Fruit fly (Drosophila melanogaster): Measurements from ENCODE around the gene CG8541.

CG8541 gene

DNA sequence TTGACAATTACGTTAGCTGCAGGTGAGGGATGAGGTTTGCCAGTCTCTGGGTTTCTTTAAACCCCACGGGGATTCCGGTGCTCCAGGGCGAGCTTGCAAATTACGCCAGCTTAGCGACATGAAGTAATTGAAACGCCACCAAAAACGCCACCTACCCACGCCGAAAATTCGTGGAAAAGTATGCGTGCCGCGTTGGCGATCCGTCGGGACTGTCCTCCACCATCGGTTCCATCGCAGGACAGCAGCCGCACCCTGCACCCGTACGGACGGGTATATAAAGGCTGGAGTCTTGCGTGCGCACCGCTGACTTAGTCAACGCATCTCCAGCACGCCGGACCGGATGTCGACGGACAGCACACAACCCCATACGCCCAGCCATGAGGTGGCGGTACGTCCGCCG, 15.5 kb upstream of the CG8541 start, which contains the start of gene ppk26:
Gene ppk26 (plus strand): TSS at position 301 of the 400 bp plus-strand sequence.
- TF ChIP-seq kay (GFP tag; ENCODE audit: borderline replicate concordance): no peak
- no peak for TF ChIP-seq Crg-1 (GFP tag; optimal IDR thresholded peaks at IDR 0.05)
- no peak for TF ChIP-seq toe (GFP tag; optimal IDR thresholded peaks at IDR 0.05)
- TF ChIP-seq bab1 (GFP tag; optimal IDR thresholded peaks at IDR 0.05): no peak
- no peak for TF ChIP-seq Mnt (GFP tag; optimal IDR thresholded peaks at IDR 0.05)
- TF ChIP-seq CG12768 (GFP tag; optimal IDR thresholded peaks at IDR 0.05): no peak
- TF ChIP-seq CG7101 (tag; optimal IDR thresholded peaks at IDR 0.05): no peak
- no peak for TF ChIP-seq Clk (GFP tag; optimal IDR thresholded peaks at IDR 0.05)
- no peak for TF ChIP-seq CG5204 (GFP tag; optimal IDR thresholded peaks at IDR 0.05)
- TF ChIP-seq CG14711 (tag; optimal IDR thresholded peaks at IDR 0.05): no peak
- TF ChIP-seq CG33017 (tag; optimal IDR thresholded peaks at IDR 0.05): no peak
- TF ChIP-seq CG1620 (GFP tag; optimal IDR thresholded peaks at IDR 0.05): no peak
- TF ChIP-seq CG7045 (GFP tag; optimal IDR thresholded peaks at IDR 0.05): no peak
- TF ChIP-seq ovo (GFP tag; optimal IDR thresholded peaks at IDR 0.05): no peak
- no peak for TF ChIP-seq tj (GFP tag; optimal IDR thresholded peaks at IDR 0.05)
- no peak for TF ChIP-seq pad (GFP tag; optimal IDR thresholded peaks at IDR 0.05)
- TF ChIP-seq Hr96 (GFP tag; optimal IDR thresholded peaks at IDR 0.05): no peak
- TF ChIP-seq cnc (optimal IDR thresholded peaks at IDR 0.05): no peak

- TF ChIP-seq ovo (GFP tag; optimal IDR thresholded peaks at IDR 0.05) (no peak), Crg-1 (GFP tag; optimal IDR thresholded peaks at IDR 0.05) (no peak), CG7045 (GFP tag; optimal IDR thresholded peaks at IDR 0.05) (no peak), bab1 (GFP tag; optimal IDR thresholded peaks at IDR 0.05) (no peak), CG1620 (GFP tag; optimal IDR thresholded peaks at IDR 0.05) (no peak), toe (GFP tag; optimal IDR thresholded peaks at IDR 0.05) (no peak), Hr96 (GFP tag; optimal IDR thresholded peaks at IDR 0.05) (no peak), cnc (optimal IDR thresholded peaks at IDR 0.05) (no peak), CG14711 (tag; optimal IDR thresholded peaks at IDR 0.05) (no peak), CG12768 (GFP tag; optimal IDR thresholded peaks at IDR 0.05) (no peak)
Measured at dm6 chr3L:7465209-7465608, 6.2 kb upstream of the CG8541 start, which contains the start of the genes CG42660, CG42661 and Tsp66A. TSS of gene CG42660 (plus strand) at chr3L:7465509. TSS of gene CG42661 (plus strand) at chr3L:7465509. TSS of gene Tsp66A (plus strand) at chr3L:7465509.

DNA sequence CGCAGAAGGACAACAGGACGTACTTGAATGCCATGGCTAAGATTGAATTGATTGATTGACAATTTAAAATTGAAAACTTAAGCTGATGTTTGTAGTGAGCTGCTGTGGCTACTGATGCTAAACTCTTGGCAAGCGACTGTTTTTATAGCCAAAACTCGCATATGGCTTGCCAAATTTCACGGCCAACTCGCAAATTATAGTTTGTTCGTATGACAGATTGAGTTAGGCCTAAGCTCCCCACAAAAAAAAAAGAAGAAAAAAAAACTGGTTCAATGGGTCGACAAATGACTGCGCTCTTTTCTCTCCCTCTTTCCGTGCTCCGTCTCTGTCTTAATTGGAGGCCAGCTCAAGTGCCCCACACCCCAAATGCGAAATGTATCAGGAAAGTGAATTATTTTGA, 1.2 kb upstream of the CG8541 start, which contains the start of gene CG8543:
Gene CG8543 (minus strand): TSS at position 101 of the 400 bp plus-strand sequence.
- TF ChIP-seq kay (GFP tag; ENCODE audit: borderline replicate concordance) (no peak), CG7101 (tag; optimal IDR thresholded peaks at IDR 0.05) (no peak), CG7045 (GFP tag; optimal IDR thresholded peaks at IDR 0.05) (no peak), CG12768 (GFP tag; optimal IDR thresholded peaks at IDR 0.05) (no peak), Crg-1 (GFP tag; optimal IDR thresholded peaks at IDR 0.05) (no peak), Mnt (GFP tag; optimal IDR thresholded peaks at IDR 0.05) (no peak), ovo (GFP tag; optimal IDR thresholded peaks at IDR 0.05) (no peak), CG5204 (GFP tag; optimal IDR thresholded peaks at IDR 0.05) (no peak)

DNA sequence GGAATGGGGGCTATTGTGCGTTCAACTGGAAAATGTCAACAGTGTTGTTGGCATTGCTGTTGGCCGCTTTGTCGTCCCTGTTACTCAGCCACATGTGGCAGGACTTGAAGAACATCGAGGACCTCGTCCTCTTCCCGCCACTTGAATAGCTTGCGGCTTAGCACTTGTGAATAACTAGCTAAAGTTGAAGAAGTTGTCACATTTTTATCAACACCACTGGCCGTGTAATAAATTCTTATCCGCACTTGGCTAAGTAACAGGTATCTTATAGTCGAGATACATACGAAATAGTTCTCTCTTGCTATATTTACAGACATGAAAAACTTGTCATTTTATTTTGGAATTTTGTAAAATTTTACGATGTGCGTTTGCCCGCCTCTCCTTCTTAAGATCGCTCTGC, 3.9 kb downstream of the CG8541 start, which contains the start of gene CG43292:
Gene CG43292 (plus strand): TSS at position 301 of the 400 bp plus-strand sequence.
- TF ChIP-seq Crg-1 (GFP tag; optimal IDR thresholded peaks at IDR 0.05) (no peak), CG7045 (GFP tag; optimal IDR thresholded peaks at IDR 0.05) (no peak), ovo (GFP tag; optimal IDR thresholded peaks at IDR 0.05) (no peak), cnc (optimal IDR thresholded peaks at IDR 0.05) (no peak), pad (GFP tag; optimal IDR thresholded peaks at IDR 0.05) (no peak), toe (GFP tag; optimal IDR thresholded peaks at IDR 0.05) (no peak), CG5204 (GFP tag; optimal IDR thresholded peaks at IDR 0.05) (no peak), tj (GFP tag; optimal IDR thresholded peaks at IDR 0.05) (no peak), Hr96 (GFP tag; optimal IDR thresholded peaks at IDR 0.05) (no peak), CG7101 (tag; optimal IDR thresholded peaks at IDR 0.05) (no peak), Clk (GFP tag; optimal IDR thresholded peaks at IDR 0.05) (no peak), CG11617 (GFP tag; optimal IDR thresholded peaks at IDR 0.05) (no peak), kay (GFP tag; ENCODE audit: borderline replicate concordance) (no peak), CG12768 (GFP tag; optimal IDR thresholded peaks at IDR 0.05) (no peak), CG1620 (GFP tag; optimal IDR thresholded peaks at IDR 0.05) (no peak), CG33017 (tag; optimal IDR thresholded peaks at IDR 0.05) (no peak), bab1 (GFP tag; optimal IDR thresholded peaks at IDR 0.05) (no peak), Mnt (GFP tag; optimal IDR thresholded peaks at IDR 0.05) (no peak), CG14711 (tag; optimal IDR thresholded peaks at IDR 0.05) (no peak), cic (GFP tag; optimal IDR thresholded peaks at IDR 0.05) (no peak)

DNA sequence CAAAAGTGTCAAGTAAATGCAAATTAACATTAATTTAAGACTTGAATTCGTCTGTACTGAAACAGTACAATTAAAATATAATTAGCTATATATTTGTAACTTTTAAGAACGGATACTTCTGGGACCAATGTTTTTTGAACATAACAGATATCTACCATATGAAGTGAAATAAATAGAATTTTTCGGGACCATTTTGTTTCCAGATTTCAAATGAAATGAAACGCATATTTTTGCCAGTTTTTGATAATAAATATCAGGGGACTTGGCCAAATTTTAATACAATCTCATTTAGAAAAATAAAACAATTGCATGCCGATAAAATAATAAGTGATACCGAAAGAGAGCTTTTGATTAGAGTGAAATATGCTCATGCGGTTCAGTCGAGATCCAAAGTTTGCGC, 14.3 kb downstream of the CG8541 start, which contains the start of gene mthl6:
Gene mthl6 (plus strand): TSS at position 301 of the 400 bp plus-strand sequence.
- TF ChIP-seq CG1620 (GFP tag; optimal IDR thresholded peaks at IDR 0.05) (no peak), CG12768 (GFP tag; optimal IDR thresholded peaks at IDR 0.05) (no peak), kay (GFP tag; ENCODE audit: borderline replicate concordance) (peak; percentile 22), Crg-1 (GFP tag; optimal IDR thresholded peaks at IDR 0.05) (no peak), cic (GFP tag; optimal IDR thresholded peaks at IDR 0.05) (no peak), CG5204 (GFP tag; optimal IDR thresholded peaks at IDR 0.05) (no peak)

DNA sequence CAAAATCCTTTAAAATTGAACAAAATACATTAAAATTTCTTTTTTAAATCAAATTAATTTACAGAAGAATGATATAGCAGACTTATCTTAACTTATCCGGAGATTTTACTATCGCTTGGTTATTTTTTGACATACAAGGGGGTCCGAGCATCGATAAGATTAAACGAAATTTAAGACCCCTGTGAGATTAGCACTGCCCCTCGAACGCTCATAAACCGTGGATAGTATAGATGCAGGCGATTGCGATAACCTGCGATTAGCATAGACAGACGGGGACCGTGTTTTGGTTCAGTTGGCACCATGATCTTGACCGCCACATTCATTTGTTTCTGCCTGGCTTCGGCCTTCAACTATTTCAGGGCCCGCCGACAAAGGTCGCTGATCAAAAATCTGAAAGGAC, 20.2 kb downstream of the CG8541 start, which contains the start of gene Cyp316a1:
Gene Cyp316a1 (plus strand): TSS at position 301 of the 400 bp plus-strand sequence.
- TF ChIP-seq CG11617 (GFP tag; optimal IDR thresholded peaks at IDR 0.05): no peak
- TF ChIP-seq kay (GFP tag; ENCODE audit: borderline replicate concordance): no peak
- TF ChIP-seq CG7045 (GFP tag; optimal IDR thresholded peaks at IDR 0.05): no peak
- TF ChIP-seq pad (GFP tag; optimal IDR thresholded peaks at IDR 0.05): no peak
- no peak for TF ChIP-seq CG33017 (tag; optimal IDR thresholded peaks at IDR 0.05)
- no peak for TF ChIP-seq CG12768 (GFP tag; optimal IDR thresholded peaks at IDR 0.05)
- no peak for TF ChIP-seq Mnt (GFP tag; optimal IDR thresholded peaks at IDR 0.05)
- no peak for TF ChIP-seq ovo (GFP tag; optimal IDR thresholded peaks at IDR 0.05)
- TF ChIP-seq cic (GFP tag; optimal IDR thresholded peaks at IDR 0.05): no peak
- TF ChIP-seq CG5204 (GFP tag; optimal IDR thresholded peaks at IDR 0.05): no peak
- no peak for TF ChIP-seq CG7101 (tag; optimal IDR thresholded peaks at IDR 0.05)
- TF ChIP-seq Hr96 (GFP tag; optimal IDR thresholded peaks at IDR 0.05): no peak
